Worm (Caenorhabditis elegans) whole organism, midembryonic: ENCODE results near the gene W07E6.5.

Experiments
- cog-1 ChIP-seq: sonication (generic microtip); optimal IDR thresholded peaks from 2 replicates; lab custom pipeline; 2016; ENCODE audit warnings: missing genetic modification characterization, missing compliant biosample characterization
- flt-1 ChIP-seq: fragments of 200-800 bp; sonication (Bioruptor generic); IDR thresholded peaks from 2 replicates; pipeline ENCODE4 v1.3.6; 2022; ENCODE audit warnings: missing genetic modification characterization, missing compliant biosample characterization
- klf-2 ChIP-seq: fragments of 200-800 bp; sonication (Bioruptor generic); conservative IDR thresholded peaks from 2 replicates; pipeline ENCODE4 v1.3.6; 2022; ENCODE audit warnings: missing genetic modification reagents, missing genetic modification characterization, missing compliant biosample characterization
- med-1 ChIP-seq: sonication (generic microtip); optimal IDR thresholded peaks from 2 replicates; lab custom pipeline; 2017; ENCODE audit warnings: missing genetic modification characterization, mild to moderate bottlenecking, missing compliant biosample characterization, antibody characterized with exemption, missing genetic modification reagents; ENCODE audit not compliant: insufficient read depth
- ztf-23 ChIP-seq: fragments of 200-800 bp; sonication (Bioruptor generic); IDR thresholded peaks from 2 replicates; pipeline ENCODE4 v1.3.6; 2022; ENCODE audit warnings: missing genetic modification reagents, missing genetic modification characterization, missing compliant biosample characterization
- ztf-29 ChIP-seq: fragments of 200-800 bp; sonication (Bioruptor generic); IDR thresholded peaks from 2 replicates; pipeline ENCODE4 v1.3.6; 2022; ENCODE audit warnings: missing genetic modification reagents, missing genetic modification characterization, missing compliant biosample characterization

- TF ChIP-seq med-1 (no peak), klf-2 (GFP tag; lab: Robert Waterston, UW) (no peak), ztf-29 (GFP tag; lab: Robert Waterston, UW) (no peak), flt-1 (no peak), cog-1 (tag; lab: Kevin White, UChicago) (no peak), ztf-23 (GFP tag; lab: Robert Waterston, UW) (no peak)
Measured at ce11 chrII:495124-495523, 21.8 kb downstream of the W07E6.5 start, which contains the start of gene sms-5.
